Worm (Caenorhabditis elegans) whole organism, L3 larva: ENCODE data around the gene rnp-9.

Experiments
- R02D3.7 ChIP-seq: fragments of 150-350 bp; optimal IDR thresholded peaks from 2 replicates; lab custom pipeline; 2014; ENCODE audit warnings: missing biosample characterization, missing genetic modification characterization
- ZK546.5 ChIP-seq: sonication (generic microtip); optimal IDR thresholded peaks from 2 replicates; lab custom pipeline; 2017; ENCODE audit warnings: missing biosample characterization, missing genetic modification characterization
- ama-1 ChIP-seq: fragments of 150-350 bp; optimal IDR thresholded peaks from 2 replicates; lab custom pipeline; 2018
- ceh-82 ChIP-seq: fragments of 150-350 bp; optimal IDR thresholded peaks from 2 replicates; lab custom pipeline; 2014; ENCODE audit warnings: missing biosample characterization, missing genetic modification characterization
- fkh-10 ChIP-seq: sonication (generic microtip); optimal IDR thresholded peaks from 2 replicates; lab custom pipeline; 2017; ENCODE audit warnings: missing biosample characterization, missing genetic modification reagents, missing genetic modification characterization
- jun-1 ChIP-seq: fragments of 150-350 bp; optimal IDR thresholded peaks from 2 replicates; lab custom pipeline; 2014; ENCODE audit warnings: missing biosample characterization, missing genetic modification reagents, missing genetic modification characterization
- lin-15B ChIP-seq: fragments of 150-350 bp; optimal IDR thresholded peaks from 2 replicates; lab custom pipeline; 2014; ENCODE audit warnings: missing biosample characterization, missing genetic modification characterization
- mdl-1 ChIP-seq: fragments of 150-350 bp; optimal IDR thresholded peaks from 2 replicates; lab custom pipeline; 2014; ENCODE audit warnings: missing biosample characterization, missing genetic modification characterization
- nhr-11 ChIP-seq: fragments of 150-350 bp; optimal IDR thresholded peaks from 2 replicates; lab custom pipeline; 2014; ENCODE audit warnings: missing biosample characterization, missing genetic modification characterization
- snpc-4 ChIP-seq: fragments of 150-350 bp; optimal IDR thresholded peaks from 2 replicates; lab custom pipeline; 2014; ENCODE audit warnings: missing biosample characterization, missing genetic modification characterization

DNA sequence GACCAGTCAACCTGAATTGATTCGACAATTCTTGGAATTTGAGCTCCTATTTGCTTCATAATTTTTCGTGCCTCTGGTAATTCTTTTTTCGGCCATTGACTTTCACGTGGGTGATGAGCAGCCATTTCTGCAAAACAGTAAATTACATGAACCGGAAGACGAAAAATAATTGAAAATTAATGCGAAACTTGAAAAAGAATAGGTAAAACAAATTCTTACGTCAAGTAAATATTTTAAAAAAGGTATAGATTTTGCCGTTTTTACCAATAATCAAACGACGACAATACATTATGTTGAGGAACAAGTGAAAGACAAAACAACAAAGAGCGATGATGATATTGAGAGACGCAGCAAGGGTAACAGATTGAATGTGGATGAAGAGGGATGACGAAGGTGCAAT lies 28.6 kb upstream of the rnp-9 start, which contains the start of gene moc-1:
- TF ChIP-seq mdl-1 (tag; lab: Kevin White, UChicago) (no peak), lin-15B (tag; lab: Kevin White, UChicago) (no peak), snpc-4 (tag; lab: Kevin White, UChicago) (no peak), ZK546.5 (tag; lab: Kevin White, UChicago) (no peak), ama-1 (no peak), ceh-82 (tag; lab: Kevin White, UChicago) (no peak), R02D3.7 (tag; lab: Kevin White, UChicago) (no peak), nhr-11 (tag; lab: Kevin White, UChicago) (no peak), fkh-10 (GFP tag; lab: Kevin White, UChicago) (no peak), jun-1 (tag; lab: Kevin White, UChicago) (no peak)
